Worm (Caenorhabditis elegans): ENCODE measurements around the gene lron-1.

The lron-1 gene

DNA sequence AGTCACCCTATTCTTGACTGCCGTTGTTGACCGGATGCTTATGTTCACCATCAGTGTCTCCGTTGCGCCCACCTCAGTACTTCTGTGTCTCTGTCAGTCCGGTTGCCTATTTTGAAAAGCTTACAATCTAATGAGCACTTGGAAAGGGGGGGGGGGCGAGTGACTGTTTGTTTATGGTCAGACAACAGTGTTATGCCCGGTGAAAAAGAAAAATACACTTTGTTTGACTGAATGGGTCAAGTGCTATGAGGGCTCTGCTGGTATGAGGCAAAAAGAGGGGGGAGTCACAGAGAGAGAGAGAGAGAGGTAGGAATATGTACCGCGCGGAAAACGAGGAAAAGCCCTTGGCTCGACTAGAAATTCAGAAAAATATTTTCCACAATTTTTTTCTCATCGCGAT lies 1.2 kb upstream of the lron-1 start:
- no peak for TF ChIP-seq nhr-11 (tag; optimal IDR thresholded peaks at IDR 0.05)
- no peak for TF ChIP-seq skn-1 (tag; optimal IDR thresholded peaks at IDR 0.05)
- no peak for TF ChIP-seq blmp-1 (tag; optimal IDR thresholded peaks at IDR 0.05; ENCODE audit: insufficient read depth)
- TF ChIP-seq ceh-82 (tag; optimal IDR thresholded peaks at IDR 0.05), result no peak
- no peak for TF ChIP-seq ceh-16 (tag; optimal IDR thresholded peaks at IDR 0.05)
- TF ChIP-seq ztf-11 (tag; optimal IDR thresholded peaks at IDR 0.05), result no peak
- no peak for TF ChIP-seq aly-2 (tag; optimal IDR thresholded peaks at IDR 0.05)
- no peak for TF ChIP-seq sma-3 (GFP tag; optimal IDR thresholded peaks at IDR 0.05)
- no peak for TF ChIP-seq R02D3.7 (tag; optimal IDR thresholded peaks at IDR 0.05)
- no peak for TF ChIP-seq peb-1 (tag; optimal IDR thresholded peaks at IDR 0.05)
- TF ChIP-seq mab-5 (tag; optimal IDR thresholded peaks at IDR 0.05), result no peak
- TF ChIP-seq unc-55 (GFP tag; optimal IDR thresholded peaks at IDR 0.05), result no peak
- TF ChIP-seq nhr-23 (tag; optimal IDR thresholded peaks at IDR 0.05), result no peak
- TF ChIP-seq gmeb-1 (tag; optimal IDR thresholded peaks at IDR 0.05), result no peak
- no peak for TF ChIP-seq elt-1 (tag; optimal IDR thresholded peaks at IDR 0.05)
- TF ChIP-seq ZK546.5 (tag; optimal IDR thresholded peaks at IDR 0.05), result no peak
- no peak for TF ChIP-seq snpc-4 (tag; optimal IDR thresholded peaks at IDR 0.05)
- TF ChIP-seq lin-39 (tag; optimal IDR thresholded peaks at IDR 0.05), result no peak

DNA sequence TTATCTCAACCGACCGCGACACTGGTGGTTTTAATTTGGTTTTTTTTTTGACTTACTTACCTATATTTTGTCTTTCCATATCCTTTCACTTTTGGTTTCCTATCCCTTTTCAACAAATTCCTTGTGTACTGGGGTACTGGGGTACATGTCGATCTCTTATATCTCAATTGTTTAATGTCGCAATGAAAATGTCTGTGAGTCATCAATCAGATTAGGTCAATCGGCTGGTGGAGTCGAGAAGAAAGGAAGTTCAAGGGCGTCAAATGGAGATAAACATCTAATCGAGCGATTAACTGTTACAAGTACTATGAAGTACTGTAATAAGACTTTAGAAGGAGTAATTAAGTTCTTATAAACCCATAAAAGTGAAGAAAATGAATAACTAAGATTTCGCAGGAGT lies 3.4 kb downstream of the lron-1 start:
- no peak for TF ChIP-seq nhr-12 (tag; optimal IDR thresholded peaks at IDR 0.05)
- TF ChIP-seq ZK546.5 (tag; optimal IDR thresholded peaks at IDR 0.05), result no peak
- no peak for TF ChIP-seq ztf-11 (tag; optimal IDR thresholded peaks at IDR 0.05)
- no peak for TF ChIP-seq Y55F3AM.14 (GFP tag; optimal IDR thresholded peaks at IDR 0.05)
- no peak for TF ChIP-seq nhr-11 (tag; optimal IDR thresholded peaks at IDR 0.05)
- TF ChIP-seq nhr-23 (tag; optimal IDR thresholded peaks at IDR 0.05), result peak; percentile 17
- TF ChIP-seq lsy-2 (tag; optimal IDR thresholded peaks at IDR 0.05), result peak in 1 of 2 experiments; percentile 21
- no peak for TF ChIP-seq mbf-1 (tag; optimal IDR thresholded peaks at IDR 0.05)
- peak; percentile 71 for TF ChIP-seq egl-27 (tag; optimal IDR thresholded peaks at IDR 0.05)
- no peak for TF ChIP-seq mdl-1 (tag; optimal IDR thresholded peaks at IDR 0.05)
- TF ChIP-seq fos-1 (tag; optimal IDR thresholded peaks at IDR 0.05), result peak; percentile 79
- peak; percentile 90 for TF ChIP-seq elt-1 (tag; optimal IDR thresholded peaks at IDR 0.05)
- TF ChIP-seq nhr-21 (tag; optimal IDR thresholded peaks at IDR 0.05), result peak; percentile 45
- TF ChIP-seq unc-62 (GFP tag; optimal IDR thresholded peaks at IDR 0.05), result no peak
- no peak for TF ChIP-seq ama-1 (optimal IDR thresholded peaks at IDR 0.05)
- peak; percentile 87 for TF ChIP-seq sma-9 (GFP tag; optimal IDR thresholded peaks at IDR 0.05)
- no peak for TF ChIP-seq sma-9 (tag; optimal IDR thresholded peaks at IDR 0.05)
- TF ChIP-seq nhr-25 (tag; optimal IDR thresholded peaks at IDR 0.05), result peak; percentile 52
- TF ChIP-seq unc-55 (GFP tag; optimal IDR thresholded peaks at IDR 0.05), result no peak
- no peak for TF ChIP-seq lin-11 (tag; optimal IDR thresholded peaks at IDR 0.05)
- TF ChIP-seq sma-3 (GFP tag; optimal IDR thresholded peaks at IDR 0.05), result peak; percentile 79
- TF ChIP-seq blmp-1 (tag; optimal IDR thresholded peaks at IDR 0.05; ENCODE audit: insufficient read depth), result peak; percentile 86
- TF ChIP-seq sem-4 (tag; optimal IDR thresholded peaks at IDR 0.05), result peak; percentile 42
- TF ChIP-seq zag-1 (tag; optimal IDR thresholded peaks at IDR 0.05), result no peak
- no peak for TF ChIP-seq lin-39 (tag; optimal IDR thresholded peaks at IDR 0.05)
- no peak for TF ChIP-seq crh-2 (tag; optimal IDR thresholded peaks at IDR 0.05)
- TF ChIP-seq ceh-16 (tag; optimal IDR thresholded peaks at IDR 0.05), result peak; percentile 99
- TF ChIP-seq nhr-77 (tag; optimal IDR thresholded peaks at IDR 0.05), result no peak

- TF ChIP-seq sma-3 (GFP tag; optimal IDR thresholded peaks at IDR 0.05) (no peak), zag-1 (tag; optimal IDR thresholded peaks at IDR 0.05) (no peak), F13H6.1 (tag; optimal IDR thresholded peaks at IDR 0.05) (no peak), dmd-4 (tag; optimal IDR thresholded peaks at IDR 0.05) (no peak), nhr-23 (tag; optimal IDR thresholded peaks at IDR 0.05) (no peak), nhr-21 (tag; optimal IDR thresholded peaks at IDR 0.05) (no peak), gmeb-1 (tag; optimal IDR thresholded peaks at IDR 0.05) (no peak)
Measured at ce11 chrX:14577579-14578127, 5.1 kb downstream of the lron-1 start, which contains the start of gene let-4. let-4 (plus strand) TSS chrX:14577935.

ce11 chrX:14580853-14581252 lies 8.3 kb downstream of the lron-1 start:
- peak; percentile 78 for TF ChIP-seq blmp-1 (tag; optimal IDR thresholded peaks at IDR 0.05; ENCODE audit: insufficient read depth)
- no peak for TF ChIP-seq nhr-12 (tag; optimal IDR thresholded peaks at IDR 0.05)

Data from whole organism, L2 larva.